Fruit fly (Drosophila melanogaster) whole organism, wandering third instar larva: ENCODE data around the gene witty.

Experiments
- Abd-B ChIP-seq: fragments of >200 bp; optimal IDR thresholded peaks from 2 replicates; lab custom pipeline; 2017; ENCODE audit warnings: missing biosample characterization, missing genetic modification characterization
- fru ChIP-seq: fragments of 200-800 bp; sonication (Bioruptor generic); optimal IDR thresholded peaks from 3 replicates; lab custom pipeline; 2016; ENCODE audit warnings: missing biosample characterization, mild to moderate bottlenecking, missing genetic modification characterization

DNA sequence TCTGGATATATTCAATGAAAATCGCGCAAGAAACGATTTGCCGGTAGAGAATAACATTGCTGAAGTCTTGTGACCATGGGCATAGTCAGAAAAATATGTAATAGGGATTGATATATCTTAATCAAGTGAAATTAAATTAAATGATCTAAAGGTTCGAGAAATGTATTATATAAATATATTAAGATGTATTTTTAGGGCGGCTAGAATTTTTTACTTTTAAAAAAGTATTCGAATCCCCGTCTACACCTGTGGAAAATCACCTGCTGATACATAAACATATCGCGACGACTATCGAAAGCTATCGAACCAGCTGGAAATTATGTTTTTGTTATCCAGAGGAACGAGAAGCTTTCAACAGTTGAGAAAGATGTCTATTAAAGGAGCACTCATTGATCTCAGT lies 38.6 kb downstream of the witty start, which contains the start of the genes CG13390 and CG17294:
- no peak for TF ChIP-seq Abd-B
- peak; percentile 99 for TF ChIP-seq fru (GFP tag; lab: Kevin White, UChicago)
